Worm (Caenorhabditis elegans) whole organism, mixed stage, embryonic: ENCODE data around the gene T27E7.3.

Experiments used
- blmp-1 ChIP-seq: fragments of 150-350 bp; optimal IDR thresholded peaks from 2 replicates; lab custom pipeline; 2014; ENCODE audit warnings: missing biosample characterization, missing genetic modification characterization
- ces-1 ChIP-seq: fragments of 150-350 bp; optimal IDR thresholded peaks from 2 replicates; lab custom pipeline; 2014; ENCODE audit warnings: missing biosample characterization, missing genetic modification reagents, missing genetic modification characterization
- elt-3 ChIP-seq: fragments of 150-350 bp; optimal IDR thresholded peaks from 2 replicates; lab custom pipeline; 2014; ENCODE audit warnings: missing biosample characterization, missing genetic modification characterization
- hlh-1 ChIP-seq: fragments of 150-350 bp; optimal IDR thresholded peaks from 2 replicates; lab custom pipeline; 2014; ENCODE audit warnings: missing biosample characterization, missing genetic modification reagents, missing genetic modification characterization
- lin-32 ChIP-seq: fragments of 200-800 bp; sonication (Bioruptor generic); optimal IDR thresholded peaks from 2 replicates; lab custom pipeline; 2018; ENCODE audit warnings: mild to moderate bottlenecking, missing genetic modification characterization, missing compliant biosample characterization
- lsy-2 ChIP-seq: fragments of 150-350 bp; optimal IDR thresholded peaks from 2 replicates; lab custom pipeline; 2014; ENCODE audit warnings: missing biosample characterization, missing genetic modification characterization
- nhr-12 ChIP-seq: fragments of 150-350 bp; optimal IDR thresholded peaks from 2 replicates; lab custom pipeline; 2014; ENCODE audit warnings: missing biosample characterization, missing genetic modification characterization
- nhr-28 ChIP-seq: fragments of 150-350 bp; optimal IDR thresholded peaks from 2 replicates; lab custom pipeline; 2014; ENCODE audit warnings: missing biosample characterization, missing genetic modification characterization
- nhr-76 ChIP-seq: sonication (generic microtip); optimal IDR thresholded peaks from 2 replicates; lab custom pipeline; 2017; ENCODE audit warnings: missing biosample characterization, missing genetic modification characterization
- pha-4 ChIP-seq: fragments of 150-350 bp; optimal IDR thresholded peaks from 2 replicates; lab custom pipeline; 2018; ENCODE audit warnings: missing biosample characterization, missing genetic modification reagents, missing genetic modification characterization
- snpc-4 ChIP-seq: fragments of 150-350 bp; optimal IDR thresholded peaks from 2 replicates; lab custom pipeline; 2014; ENCODE audit warnings: missing biosample characterization, missing genetic modification characterization
- unc-62 ChIP-seq: fragments of 150-350 bp; optimal IDR thresholded peaks from 2 replicates; lab custom pipeline; 2014; ENCODE audit warnings: missing biosample characterization, missing genetic modification reagents, missing genetic modification characterization

DNA sequence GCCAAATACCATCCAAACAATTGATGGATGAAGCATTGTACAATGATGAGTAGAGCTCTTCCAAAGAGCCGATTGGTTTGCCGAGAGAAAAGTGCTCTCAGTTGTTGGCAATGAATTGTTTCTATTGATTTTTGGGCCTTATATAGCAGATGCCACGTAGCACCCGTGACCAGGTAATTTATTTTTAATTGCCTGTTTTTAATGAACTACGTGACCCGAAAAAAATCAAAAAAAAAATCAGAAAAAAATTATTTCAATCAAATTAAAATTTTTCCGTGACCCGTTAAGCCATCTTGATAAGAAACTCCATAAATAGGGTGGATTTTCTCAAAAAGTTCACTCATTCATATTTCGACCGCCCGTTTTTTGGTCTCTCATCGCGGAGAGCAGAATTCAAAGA is 9.4 kb upstream of the T27E7.3 start, which contains the start of the genes Y57G11A.2 and T27E7.1:
- TF ChIP-seq lin-32 (GFP tag; lab: Kevin White, UChicago) = no peak
- no peak for TF ChIP-seq nhr-76
- TF ChIP-seq blmp-1 (tag; lab: Kevin White, UChicago) = no peak
- TF ChIP-seq snpc-4 = no peak
- TF ChIP-seq hlh-1 (tag; lab: Kevin White, UChicago) = no peak
- no peak for TF ChIP-seq ces-1 (GFP tag; lab: Kevin White, UChicago)
- no peak for TF ChIP-seq nhr-28
- no peak for TF ChIP-seq pha-4 (tag; lab: Kevin White, UChicago)
- no peak for TF ChIP-seq elt-3 (tag; lab: Kevin White, UChicago)
- TF ChIP-seq nhr-12 = no peak
- TF ChIP-seq lsy-2 (tag; lab: Kevin White, UChicago) = no peak
- no peak for TF ChIP-seq unc-62 (GFP tag; lab: Kevin White, UChicago)
